Fruit fly (Drosophila melanogaster): Measurements from ENCODE around the gene Nup160.

Gene Nup160

DNA sequence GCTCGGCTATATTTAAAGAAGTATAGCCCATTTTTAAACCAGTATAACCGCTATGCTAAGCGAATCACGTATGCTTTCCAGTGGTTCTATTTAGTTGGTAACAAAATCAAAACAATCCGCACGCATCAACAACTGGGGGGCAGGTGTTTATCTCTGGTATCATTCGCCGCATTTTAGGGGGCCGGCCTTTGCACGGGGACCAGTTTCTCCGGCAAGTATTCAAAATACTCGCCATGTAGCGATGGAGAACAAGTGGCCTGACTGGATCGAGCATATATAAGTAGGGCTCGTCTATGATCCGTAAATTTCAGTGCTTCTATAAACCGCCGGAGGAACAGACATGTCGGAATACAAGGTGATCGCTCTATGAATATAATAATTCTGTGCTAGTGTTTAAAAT lies 12.5 kb downstream of the Nup160 start, which contains the start of gene hgo:
hgo (plus strand) TSS at position 301 of the 400 bp plus-strand sequence.
- no peak for TF ChIP-seq ovo (GFP tag; optimal IDR thresholded peaks at IDR 0.05)
- no peak for TF ChIP-seq Mnt (GFP tag; optimal IDR thresholded peaks at IDR 0.05)
- no peak for TF ChIP-seq CG14711 (tag; optimal IDR thresholded peaks at IDR 0.05)
- no peak for TF ChIP-seq Hr96 (GFP tag; optimal IDR thresholded peaks at IDR 0.05)
- TF ChIP-seq bab1 (GFP tag; optimal IDR thresholded peaks at IDR 0.05): no peak
- no peak for TF ChIP-seq CG11617 (GFP tag; optimal IDR thresholded peaks at IDR 0.05)
- TF ChIP-seq cnc (optimal IDR thresholded peaks at IDR 0.05): no peak
- TF ChIP-seq CG5204 (GFP tag; optimal IDR thresholded peaks at IDR 0.05): no peak
- TF ChIP-seq pad (GFP tag; optimal IDR thresholded peaks at IDR 0.05): no peak
- TF ChIP-seq cic (GFP tag; optimal IDR thresholded peaks at IDR 0.05): no peak
- TF ChIP-seq CG12768 (GFP tag; optimal IDR thresholded peaks at IDR 0.05): no peak
- TF ChIP-seq tj (GFP tag; optimal IDR thresholded peaks at IDR 0.05): no peak
- no peak for TF ChIP-seq CG7101 (tag; optimal IDR thresholded peaks at IDR 0.05)
- TF ChIP-seq CG33017 (tag; optimal IDR thresholded peaks at IDR 0.05): no peak
- no peak for TF ChIP-seq CG1620 (GFP tag; optimal IDR thresholded peaks at IDR 0.05)
- TF ChIP-seq toe (GFP tag; optimal IDR thresholded peaks at IDR 0.05): no peak

dm6 chr2L:11145317-11145716 lies 21.7 kb downstream of the Nup160 start, which contains the start of gene CG31867:
Gene CG31867 (minus strand): TSS chr2L:11145417.
- TF ChIP-seq cnc (optimal IDR thresholded peaks at IDR 0.05) (no peak), CG12768 (GFP tag; optimal IDR thresholded peaks at IDR 0.05) (no peak), CG7045 (GFP tag; optimal IDR thresholded peaks at IDR 0.05) (no peak), cic (GFP tag; optimal IDR thresholded peaks at IDR 0.05) (no peak), CG5204 (GFP tag; optimal IDR thresholded peaks at IDR 0.05) (no peak), Mnt (GFP tag; optimal IDR thresholded peaks at IDR 0.05) (no peak), ovo (GFP tag; optimal IDR thresholded peaks at IDR 0.05) (no peak), CG33017 (tag; optimal IDR thresholded peaks at IDR 0.05) (no peak), tj (GFP tag; optimal IDR thresholded peaks at IDR 0.05) (no peak), bab1 (GFP tag; optimal IDR thresholded peaks at IDR 0.05) (no peak), pad (GFP tag; optimal IDR thresholded peaks at IDR 0.05) (no peak), CG14711 (tag; optimal IDR thresholded peaks at IDR 0.05) (no peak)

DNA sequence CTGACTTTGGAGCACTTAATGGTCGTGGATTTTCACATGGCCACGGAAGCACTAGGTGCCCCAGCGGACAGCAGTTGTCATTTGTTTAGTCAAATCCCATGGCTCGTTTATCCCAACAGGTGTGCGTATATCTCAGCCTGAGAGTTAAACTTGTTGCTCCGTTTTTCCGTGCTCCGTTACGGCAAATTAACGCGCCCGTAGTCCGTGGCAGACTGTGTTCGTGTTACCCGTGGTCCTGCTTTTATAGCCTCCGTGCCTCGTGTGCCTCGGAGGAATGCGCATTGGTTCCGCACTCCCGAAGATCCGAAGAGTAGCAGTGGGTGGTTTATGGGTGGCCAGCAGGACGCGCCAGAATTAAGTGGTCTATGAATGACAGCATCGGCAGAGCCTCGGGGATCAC lies 25.4 kb downstream of the Nup160 start, which contains the start of gene Gyc32E:
Gyc32E (minus strand) TSS at position 133 of the 400 bp plus-strand sequence.
- TF ChIP-seq Clk (GFP tag; optimal IDR thresholded peaks at IDR 0.05) (no peak), CG12768 (GFP tag; optimal IDR thresholded peaks at IDR 0.05) (no peak), pad (GFP tag; optimal IDR thresholded peaks at IDR 0.05) (no peak), tj (GFP tag; optimal IDR thresholded peaks at IDR 0.05) (no peak), ovo (GFP tag; optimal IDR thresholded peaks at IDR 0.05) (no peak), CG11617 (GFP tag; optimal IDR thresholded peaks at IDR 0.05) (no peak), Hr96 (GFP tag; optimal IDR thresholded peaks at IDR 0.05) (no peak), toe (GFP tag; optimal IDR thresholded peaks at IDR 0.05) (no peak), CG14711 (tag; optimal IDR thresholded peaks at IDR 0.05) (no peak), bab1 (GFP tag; optimal IDR thresholded peaks at IDR 0.05) (no peak), Mnt (GFP tag; optimal IDR thresholded peaks at IDR 0.05) (no peak), CG33017 (tag; optimal IDR thresholded peaks at IDR 0.05) (no peak), CG7045 (GFP tag; optimal IDR thresholded peaks at IDR 0.05) (no peak), Crg-1 (GFP tag; optimal IDR thresholded peaks at IDR 0.05) (no peak), cnc (optimal IDR thresholded peaks at IDR 0.05) (no peak)

dm6 chr2L:11155166-11155958 lies 31.8 kb downstream of the Nup160 start, which contains the start of gene CG6287:
Gene CG6287 (minus strand): TSS chr2L:11155721.
- TF ChIP-seq kay (GFP tag; ENCODE audit: borderline replicate concordance) (no peak), Mnt (GFP tag; optimal IDR thresholded peaks at IDR 0.05) (peak; percentile 66), CG5204 (GFP tag; optimal IDR thresholded peaks at IDR 0.05) (peak; percentile 94), cic (GFP tag; optimal IDR thresholded peaks at IDR 0.05) (peak; percentile 63), CG33017 (tag; optimal IDR thresholded peaks at IDR 0.05) (peak; percentile 97), CG12768 (GFP tag; optimal IDR thresholded peaks at IDR 0.05) (peak; percentile 95), ovo (GFP tag; optimal IDR thresholded peaks at IDR 0.05) (peak; percentile 75), CG7045 (GFP tag; optimal IDR thresholded peaks at IDR 0.05) (peak; percentile 97), Crg-1 (GFP tag; optimal IDR thresholded peaks at IDR 0.05) (peak; percentile 93), toe (GFP tag; optimal IDR thresholded peaks at IDR 0.05) (peak; percentile 95), bab1 (GFP tag; optimal IDR thresholded peaks at IDR 0.05) (peak; percentile 98), CG11617 (GFP tag; optimal IDR thresholded peaks at IDR 0.05) (peak; percentile 94), Hr96 (GFP tag; optimal IDR thresholded peaks at IDR 0.05) (peak; percentile 88), cnc (optimal IDR thresholded peaks at IDR 0.05) (peak; percentile 78 to 85), tj (GFP tag; optimal IDR thresholded peaks at IDR 0.05) (peak; percentile 94), pad (GFP tag; optimal IDR thresholded peaks at IDR 0.05) (peak; percentile 86), CG14711 (tag; optimal IDR thresholded peaks at IDR 0.05) (peak; percentile 96), CG7101 (tag; optimal IDR thresholded peaks at IDR 0.05) (peak; percentile 97), CG1620 (GFP tag; optimal IDR thresholded peaks at IDR 0.05) (peak; percentile 92), Clk (GFP tag; optimal IDR thresholded peaks at IDR 0.05) (peak; percentile 92)

- peak; percentile 11 for TF ChIP-seq kay (GFP tag; ENCODE audit: borderline replicate concordance)
- no peak for TF ChIP-seq Mnt (GFP tag; optimal IDR thresholded peaks at IDR 0.05)
- no peak for TF ChIP-seq CG5204 (GFP tag; optimal IDR thresholded peaks at IDR 0.05)
- no peak for TF ChIP-seq CG1620 (GFP tag; optimal IDR thresholded peaks at IDR 0.05)
These were observed 44.4 kb downstream of the Nup160 start for dm6 chr2L:11167997-11168396.
